Fruit fly (Drosophila melanogaster): ENCODE measurements around the gene PolD1.

PolD1 gene

dm6 chr3L:15979240-15979639, 8.4 kb downstream of the PolD1 start (continued):
- TF ChIP-seq CG14441 (GFP tag; IDR thresholded peaks at IDR 0.05): 0 out of 2 replicates have a peak, but pooled peaks have one; percentile 10
- no peak for TF ChIP-seq CG11695 (GFP tag; IDR thresholded peaks at IDR 0.05)

dm6 chr3L:15978224-15978623, 9.4 kb downstream of the PolD1 start, which contains the start of gene CG17028:
TSS of gene CG17028 (plus strand) at chr3L:15978524.
- TF ChIP-seq sd (tag; optimal IDR thresholded peaks at IDR 0.05) (peak; percentile 22), exex (tag; optimal IDR thresholded peaks at IDR 0.05) (peak; percentile 48), mirr (GFP tag; optimal IDR thresholded peaks at IDR 0.05) (peak; percentile 66), fru (optimal IDR thresholded peaks at IDR 0.05) (no peak)

- TF ChIP-seq E2f1 (GFP tag; IDR thresholded peaks at IDR 0.05) (peak; percentile 59; the same call in 1 of the 2 replicates), chn (GFP tag; optimal IDR thresholded peaks at IDR 0.05) (no peak), al (GFP tag; IDR thresholded peaks at IDR 0.05) (peak; percentile 58; the same call in 1 of the 2 replicates), CG14710 (tag; optimal IDR thresholded peaks at IDR 0.05) (peak; percentile 7), Aef1 (GFP tag; IDR thresholded peaks at IDR 0.05) (peak; percentile 50), ab (GFP tag; optimal IDR thresholded peaks at IDR 0.05) (no peak), Eip74EF (GFP tag; optimal IDR thresholded peaks at IDR 0.05) (peak in 1 of 2 experiments; percentile 28), pan (optimal IDR thresholded peaks at IDR 0.05) (no peak), pan (GFP tag; optimal IDR thresholded peaks at IDR 0.05 in 1 of 2, IDR thresholded peaks at IDR 0.05 in 1 of 2) (peak in 1 of 2 experiments; percentile 84), CG32532 (GFP tag; IDR thresholded peaks at IDR 0.05) (peak; percentile 74), chif (GFP tag; optimal IDR thresholded peaks at IDR 0.05) (peak in 1 of 2 experiments; percentile 12), knrl (GFP tag; IDR thresholded peaks at IDR 0.05; ENCODE audit: partially characterized antibody) (no peak), Camta (GFP tag; optimal IDR thresholded peaks at IDR 0.05) (no peak), gce (GFP tag; IDR thresholded peaks at IDR 0.05) (peak; percentile 54; the same call in 2 of the 3 replicates), CG11696 (GFP tag; IDR thresholded peaks at IDR 0.05) (peak; percentile 10; the same call in 1 of the 2 replicates), CG17361 (GFP tag; IDR thresholded peaks at IDR 0.05) (peak; percentile 52; the same call in 2 of the 3 replicates), hb (GFP tag; IDR thresholded peaks at IDR 0.05; ENCODE audit: partially characterized antibody) (no peak), CG17829 (tag; optimal IDR thresholded peaks at IDR 0.05) (peak; percentile 55), so (GFP tag; IDR thresholded peaks at IDR 0.05) (no peak), phol (tag; optimal IDR thresholded peaks at IDR 0.05) (peak; percentile 56), tap (tag; optimal IDR thresholded peaks at IDR 0.05) (peak; percentile 28), CG14965 (GFP tag; optimal IDR thresholded peaks at IDR 0.05; ENCODE audit: borderline replicate concordance) (no peak), yki (optimal IDR thresholded peaks at IDR 0.05) (no peak), CG4404 (GFP tag; IDR thresholded peaks at IDR 0.05) (peak; percentile 45; the same call in 1 of the 2 replicates), CG10267 (tag; optimal IDR thresholded peaks at IDR 0.05) (peak; percentile 23), CG8388 (GFP tag; optimal IDR thresholded peaks at IDR 0.05) (no peak), MTF-1 (GFP tag; optimal IDR thresholded peaks at IDR 0.05; ENCODE audit: borderline replicate concordance) (no peak), CG6791 (GFP tag; IDR thresholded peaks at IDR 0.05; ENCODE audit: partially characterized antibody) (no peak), zf30C (GFP tag; optimal IDR thresholded peaks at IDR 0.05) (peak; percentile 38), fru (optimal IDR thresholded peaks at IDR 0.05) (no peak), CG33557 (GFP tag; optimal IDR thresholded peaks at IDR 0.05) (no peak), vvl (GFP tag; IDR thresholded peaks at IDR 0.05) (peak; percentile 79), ssp (GFP tag; IDR thresholded peaks at IDR 0.05) (peak; percentile 27; the same call in 1 of the 2 replicates), CG7372 (GFP tag; IDR thresholded peaks at IDR 0.05) (peak; percentile 62), CG5245 (GFP tag; optimal IDR thresholded peaks at IDR 0.05) (peak; percentile 32), ara (GFP tag; IDR thresholded peaks at IDR 0.05) (peak; percentile 60), croc (GFP tag; conservative IDR thresholded peaks at IDR 0.05) (peak; percentile 53; the same call in 2 of the 3 replicates), CG17612 (GFP tag; IDR thresholded peaks at IDR 0.05) (peak; percentile 46; the same call in 1 of the 2 replicates), dmrt11E (tag; optimal IDR thresholded peaks at IDR 0.05) (no peak), CG12391 (tag; optimal IDR thresholded peaks at IDR 0.05) (peak; percentile 37), row (GFP tag; IDR thresholded peaks at IDR 0.05) (peak; percentile 72), GATAe (GFP tag; conservative IDR thresholded peaks at IDR 0.05) (peak; percentile 61)
Measured at dm6 chr3L:15977565-15977964, 10.1 kb downstream of the PolD1 start.
